Fruit fly (Drosophila melanogaster) whole organism, prepupa: ENCODE results near the gene CG7564.

Experiments
- CG10669 ChIP-seq: fragments of 200-800 bp; sonication (Bioruptor generic); optimal IDR thresholded peaks from 3 replicates; lab custom pipeline; 2018; ENCODE audit warnings: missing biosample characterization, mild to moderate bottlenecking, missing genetic modification characterization, moderate library complexity
- CG11762 ChIP-seq: fragments of 200-800 bp; sonication (Bioruptor generic); optimal IDR thresholded peaks from 3 replicates; lab custom pipeline; 2016; ENCODE audit warnings: missing biosample characterization, missing genetic modification characterization; ENCODE audit not compliant: insufficient read depth
- CG11902 ChIP-seq: fragments of 200-800 bp; sonication (Bioruptor generic); optimal IDR thresholded peaks from 3 replicates; lab custom pipeline; 2016; ENCODE audit warnings: missing biosample characterization, missing genetic modification characterization
- CG15336 ChIP-seq: fragments of 200-800 bp; sonication (Bioruptor generic); IDR thresholded peaks from 2 replicates; pipeline ENCODE4 v1.3.6; 2022; ENCODE audit warnings: missing biosample characterization, missing genetic modification characterization
- CG16779 ChIP-seq: fragments of 200-800 bp; sonication (Bioruptor generic); optimal IDR thresholded peaks from 3 replicates; lab custom pipeline; 2017; ENCODE audit warnings: missing biosample characterization, mild to moderate bottlenecking, missing genetic modification characterization
- CG31627 ChIP-seq: fragments of 200-800 bp; sonication (Bioruptor generic); optimal IDR thresholded peaks from 3 replicates; lab custom pipeline; 2016; ENCODE audit warnings: missing biosample characterization, missing genetic modification characterization
- CG32006 ChIP-seq: fragments of 200-800 bp; sonication (Bioruptor generic); optimal IDR thresholded peaks from 3 replicates; lab custom pipeline; 2017; ENCODE audit warnings: missing biosample characterization, mild to moderate bottlenecking, missing genetic modification characterization
- CG34406 ChIP-seq: fragments of 200-800 bp; sonication (Bioruptor generic); optimal IDR thresholded peaks from 3 replicates; lab custom pipeline; 2016; ENCODE audit warnings: missing biosample characterization, missing genetic modification characterization
- CG3919 ChIP-seq: fragments of 200-800 bp; sonication (Bioruptor generic); optimal IDR thresholded peaks from 3 replicates; lab custom pipeline; 2016; ENCODE audit warnings: missing biosample characterization, missing genetic modification characterization
- CG4318 ChIP-seq: fragments of 200-800 bp; sonication (Bioruptor generic); optimal IDR thresholded peaks from 3 replicates; lab custom pipeline; 2017; ENCODE audit warnings: missing biosample characterization, mild to moderate bottlenecking, missing genetic modification characterization
- CG6163 ChIP-seq: fragments of 200-800 bp; sonication (Bioruptor generic); IDR thresholded peaks from 3 replicates; pipeline ENCODE4 v1.3.6; 2022; ENCODE audit warnings: missing biosample characterization, missing genetic modification characterization
- CG6276 ChIP-seq: fragments of 200-800 bp; sonication (Bioruptor generic); optimal IDR thresholded peaks from 2 replicates; lab custom pipeline; 2017; ENCODE audit warnings: missing biosample characterization, mild to moderate bottlenecking, missing genetic modification characterization
- CG6792 ChIP-seq: fragments of 200-800 bp; sonication (Bioruptor generic); optimal IDR thresholded peaks from 3 replicates; lab custom pipeline; 2016; ENCODE audit warnings: missing biosample characterization, missing genetic modification characterization
- CG7368 ChIP-seq: fragments of 200-800 bp; sonication (Bioruptor generic); optimal IDR thresholded peaks from 3 replicates; lab custom pipeline; 2016; ENCODE audit warnings: missing biosample characterization, missing genetic modification characterization
- CG8119 ChIP-seq: fragments of 200-800 bp; sonication (Bioruptor generic); IDR thresholded peaks from 3 replicates; pipeline ENCODE4 v1.3.6; 2022; ENCODE audit warnings: missing biosample characterization, missing genetic modification characterization
- Eip75B ChIP-seq: fragments of 200-800 bp; sonication (Bioruptor generic); optimal IDR thresholded peaks from 3 replicates; lab custom pipeline; 2016; ENCODE audit warnings: missing biosample characterization, missing genetic modification characterization
- Eip78C ChIP-seq: fragments of 200-800 bp; sonication (Bioruptor generic); peaks from one replicate; lab custom pipeline; 2016; ENCODE audit warnings: missing biosample characterization, missing genetic modification characterization
- Eip93F ChIP-seq: fragments of 200-800 bp; sonication (Bioruptor generic); optimal IDR thresholded peaks from 2 replicates; lab custom pipeline; 2016; ENCODE audit warnings: missing biosample characterization, mild to moderate bottlenecking, missing genetic modification characterization
- Hr38 ChIP-seq: sonication (Bioruptor generic); optimal IDR thresholded peaks from 2 replicates; lab custom pipeline; 2016; ENCODE audit warnings: missing biosample characterization, missing genetic modification characterization
- Hr4 ChIP-seq: fragments of 200-800 bp; sonication (Bioruptor generic); optimal IDR thresholded peaks from 3 replicates; lab custom pipeline; 2016; ENCODE audit warnings: missing biosample characterization, missing genetic modification characterization
- Lpt ChIP-seq: fragments of 200-800 bp; sonication (Bioruptor generic); optimal IDR thresholded peaks from 3 replicates; lab custom pipeline; 2016; ENCODE audit warnings: missing biosample characterization, missing genetic modification characterization
- Met ChIP-seq: fragments of 200-800 bp; sonication (Bioruptor generic); optimal IDR thresholded peaks from 3 replicates; lab custom pipeline; 2016; ENCODE audit warnings: missing biosample characterization, missing genetic modification characterization
- OdsH ChIP-seq: fragments of 200-800 bp; sonication (Bioruptor generic); optimal IDR thresholded peaks from 3 replicates; lab custom pipeline; 2016; ENCODE audit warnings: missing biosample characterization, missing genetic modification characterization
- Sox102F ChIP-seq: fragments of 200-800 bp; sonication (Bioruptor generic); optimal IDR thresholded peaks from 2 replicates; lab custom pipeline; 2016; ENCODE audit warnings: missing biosample characterization, mild to moderate bottlenecking, missing genetic modification characterization
- Sox15 ChIP-seq: fragments of 200-800 bp; sonication (Bioruptor generic); optimal IDR thresholded peaks from 3 replicates; lab custom pipeline; 2016; ENCODE audit warnings: missing biosample characterization, missing genetic modification characterization
- acj6 ChIP-seq: fragments of 200-800 bp; sonication (Bioruptor generic); optimal IDR thresholded peaks from 3 replicates; lab custom pipeline; 2016; ENCODE audit warnings: missing biosample characterization, missing genetic modification characterization
- cyc ChIP-seq: fragments of 200-800 bp; sonication (Bioruptor generic); optimal IDR thresholded peaks from 3 replicates; lab custom pipeline; 2016; ENCODE audit warnings: missing biosample characterization, missing genetic modification characterization
- dac ChIP-seq: fragments of 200-800 bp; sonication (Bioruptor generic); optimal IDR thresholded peaks from 2 replicates; lab custom pipeline; 2017; ENCODE audit warnings: missing biosample characterization, mild to moderate bottlenecking, missing genetic modification characterization
- eg ChIP-seq: fragments of 200-800 bp; sonication (Bioruptor generic); IDR thresholded peaks from 3 replicates; pipeline ENCODE4 v1.3.6; 2022; ENCODE audit warnings: missing biosample characterization, missing genetic modification characterization
- esn ChIP-seq: fragments of 200-800 bp; sonication (Bioruptor generic); optimal IDR thresholded peaks from 2 replicates; lab custom pipeline; 2016; ENCODE audit warnings: missing biosample characterization, mild to moderate bottlenecking, missing genetic modification characterization, moderate library complexity
- fkh ChIP-seq: fragments of 200-800 bp; sonication (Bioruptor generic); optimal IDR thresholded peaks from 3 replicates; lab custom pipeline; 2017; ENCODE audit warnings: missing biosample characterization, mild to moderate bottlenecking, missing genetic modification characterization, moderate library complexity
- lz ChIP-seq: fragments of 200-800 bp; sonication (Bioruptor generic); optimal IDR thresholded peaks from 3 replicates; lab custom pipeline; 2016; ENCODE audit warnings: missing biosample characterization, missing genetic modification characterization
- net ChIP-seq: fragments of 200-800 bp; sonication (Bioruptor generic); optimal IDR thresholded peaks from 3 replicates; lab custom pipeline; 2016; ENCODE audit warnings: missing biosample characterization, missing genetic modification characterization
- ss ChIP-seq, 2 experiments: fragments of 200-800 bp; sonication (Bioruptor generic); optimal IDR thresholded peaks; 2 replicates in 1 of 2; 3 replicates in 1 of 2; lab custom pipeline; 2017 to 2018; ENCODE audit warnings: mild to moderate bottlenecking in 2 of 2, missing biosample characterization in 2 of 2, missing genetic modification characterization in 2 of 2, moderate library complexity in 1 of 2
- svp ChIP-seq: fragments of 200-800 bp; sonication (Bioruptor generic); peaks from one replicate; lab custom pipeline; 2016; ENCODE audit warnings: missing biosample characterization, missing genetic modification characterization
- topi ChIP-seq: fragments of 200-800 bp; sonication (Bioruptor generic); optimal IDR thresholded peaks from 3 replicates; lab custom pipeline; 2016; ENCODE audit warnings: missing biosample characterization, missing genetic modification characterization
- vri ChIP-seq: fragments of 200-800 bp; sonication (Bioruptor generic); optimal IDR thresholded peaks from 3 replicates; lab custom pipeline; 2016; ENCODE audit warnings: missing biosample characterization, mild to moderate bottlenecking, missing genetic modification characterization

The CG7564 gene

dm6 chr3L:17496871-17497492, 17.1 kb upstream of the CG7564 start (continued):
- peak; percentile 75 for TF ChIP-seq CG6792 (GFP tag; lab: Kevin White, UChicago)
- peak; percentile 69 to 88 for TF ChIP-seq ss (GFP tag; optimal IDR thresholded peaks at IDR 0.05; lab: Kevin White, UChicago)
- peak; percentile 82 for TF ChIP-seq CG34406 (GFP tag; lab: Kevin White, UChicago)
- TF ChIP-seq Sox15 (GFP tag; lab: Kevin White, UChicago) = peak; percentile 68
- peak; percentile 75 for TF ChIP-seq CG4318
- peak; percentile 85 for TF ChIP-seq CG6163 (GFP tag; lab: Robert Waterston, UW)
- TF ChIP-seq vri (GFP tag; lab: Kevin White, UChicago) = no peak
- TF ChIP-seq fkh (GFP tag; lab: Kevin White, UChicago) = peak; percentile 2
- peak; percentile 86 for TF ChIP-seq acj6
- TF ChIP-seq Eip75B = peak; percentile 84
- peak; percentile 43 for TF ChIP-seq CG31627 (GFP tag; lab: Kevin White, UChicago)
- peak; percentile 55 for TF ChIP-seq cyc (GFP tag; lab: Kevin White, UChicago)
- peak; percentile 72 for TF ChIP-seq Lpt (GFP tag; lab: Kevin White, UChicago)
- TF ChIP-seq CG11762 = peak; percentile 77
- peak; percentile 91 for TF ChIP-seq Hr4 (GFP tag; lab: Kevin White, UChicago)
- TF ChIP-seq CG16779 (tag; lab: Kevin White, UChicago) = peak; percentile 73
- TF ChIP-seq Sox102F (GFP tag; lab: Kevin White, UChicago) = peak; percentile 43
- no peak for TF ChIP-seq Hr38 (GFP tag; lab: Kevin White, UChicago)
- TF ChIP-seq CG7368 (GFP tag; lab: Kevin White, UChicago) = peak; percentile 83
- peak; percentile 63 for TF ChIP-seq esn (GFP tag; lab: Kevin White, UChicago)
- TF ChIP-seq lz (GFP tag; lab: Kevin White, UChicago) = peak; percentile 42
- TF ChIP-seq svp = peak; percentile 77
- no peak for TF ChIP-seq Eip93F (GFP tag; lab: Kevin White, UChicago)
- TF ChIP-seq CG11902 (GFP tag; lab: Kevin White, UChicago) = peak; percentile 65
- peak; percentile 51 for TF ChIP-seq Met (GFP tag; lab: Kevin White, UChicago)
- TF ChIP-seq CG15336 (GFP tag; lab: Robert Waterston, UW) = peak; percentile 81
- peak; percentile 86 for TF ChIP-seq CG10669 (GFP tag; lab: Kevin White, UChicago)
- TF ChIP-seq, all 60 proteins: peak for 53

- no peak for TF ChIP-seq Hr38 (GFP tag; lab: Kevin White, UChicago)
- peak; percentile 36 for TF ChIP-seq CG6276 (GFP tag; lab: Kevin White, UChicago)
- no peak for TF ChIP-seq CG34406 (GFP tag; lab: Kevin White, UChicago)
- TF ChIP-seq CG8119 (GFP tag; lab: Robert Waterston, UW) = peak; percentile 56; the same call in 2 of the 3 replicates
- TF ChIP-seq OdsH = peak; percentile 8
- TF ChIP-seq CG6163 (GFP tag; lab: Robert Waterston, UW) = peak; percentile 44; the same call in 1 of the 3 replicates
- peak; percentile 3 for TF ChIP-seq net (GFP tag; lab: Kevin White, UChicago)
- peak; percentile 60 for TF ChIP-seq CG15336 (GFP tag; lab: Robert Waterston, UW)
- TF ChIP-seq Hr4 (GFP tag; lab: Kevin White, UChicago) = peak; percentile 65
- no peak for TF ChIP-seq topi
- TF ChIP-seq CG32006 (GFP tag; lab: Kevin White, UChicago) = peak; percentile 69
- TF ChIP-seq Eip78C = peak; percentile 26
- peak; percentile 10 for TF ChIP-seq dac (GFP tag; lab: Kevin White, UChicago)
- TF ChIP-seq CG4318 = peak; percentile 24
- peak; percentile 49; the same call in 1 of the 3 replicates for TF ChIP-seq eg (GFP tag; lab: Robert Waterston, UW)
- TF ChIP-seq CG3919 (GFP tag; lab: Kevin White, UChicago) = peak; percentile 11
- no peak for TF ChIP-seq CG10669 (GFP tag; lab: Kevin White, UChicago)
These were observed 16.1 kb upstream of the CG7564 start for dm6 chr3L:17497969-17498368.
